Fruit fly (Drosophila melanogaster): ENCODE results near the gene RtGEF.

Gene RtGEF

dm6 chr2L:20340635-20341034 is 9.6 kb upstream of the RtGEF start:
- TF ChIP-seq CG17801 (GFP tag; optimal IDR thresholded peaks at IDR 0.05; ENCODE audit: partially characterized antibody): no peak

- no peak for TF ChIP-seq CG17801 (GFP tag; optimal IDR thresholded peaks at IDR 0.05; ENCODE audit: partially characterized antibody)
Measured at dm6 chr2L:20341211-20341998, 8.8 kb upstream of the RtGEF start.

- TF ChIP-seq CG17801 (GFP tag; optimal IDR thresholded peaks at IDR 0.05; ENCODE audit: partially characterized antibody): no peak
Measured at dm6 chr2L:20341999-20342325, 8.3 kb upstream of the RtGEF start.

dm6 chr2L:20351723-20352122 is 1.5 kb downstream of the RtGEF start:
- no peak for TF ChIP-seq CG17801 (GFP tag; optimal IDR thresholded peaks at IDR 0.05; ENCODE audit: partially characterized antibody)

- TF ChIP-seq CG17801 (GFP tag; optimal IDR thresholded peaks at IDR 0.05; ENCODE audit: partially characterized antibody): no peak
Measured at dm6 chr2L:20352200-20352599, 2.0 kb downstream of the RtGEF start.

- no peak for TF ChIP-seq CG17801 (GFP tag; optimal IDR thresholded peaks at IDR 0.05; ENCODE audit: partially characterized antibody)
Measured at dm6 chr2L:20352727-20353126, 2.5 kb downstream of the RtGEF start.

- no peak for TF ChIP-seq CG17801 (GFP tag; optimal IDR thresholded peaks at IDR 0.05; ENCODE audit: partially characterized antibody)
Measured at dm6 chr2L:20370151-20370550, 19.9 kb downstream of the RtGEF start.

dm6 chr2L:20371451-20371850 is 21.2 kb downstream of the RtGEF start:
- no peak for TF ChIP-seq CG17801 (GFP tag; optimal IDR thresholded peaks at IDR 0.05; ENCODE audit: partially characterized antibody)

- no peak for TF ChIP-seq CG17801 (GFP tag; optimal IDR thresholded peaks at IDR 0.05; ENCODE audit: partially characterized antibody)
Measured at dm6 chr2L:20374054-20374507, 23.8 kb downstream of the RtGEF start, which contains the start of gene Ugt37A1. TSS of gene Ugt37A1 (minus strand) at chr2L:20374104.

dm6 chr2L:20381329-20381728 is 31.1 kb downstream of the RtGEF start:
- TF ChIP-seq CG17801 (GFP tag; optimal IDR thresholded peaks at IDR 0.05; ENCODE audit: partially characterized antibody): no peak

- TF ChIP-seq CG17801 (GFP tag; optimal IDR thresholded peaks at IDR 0.05; ENCODE audit: partially characterized antibody): no peak
Measured at dm6 chr2L:20382141-20382815, 32.0 kb downstream of the RtGEF start, which contains the start of gene CG16798. TSS of gene CG16798 (minus strand) at chr2L:20382356.

- TF ChIP-seq CG17801 (GFP tag; optimal IDR thresholded peaks at IDR 0.05; ENCODE audit: partially characterized antibody): no peak
Measured at dm6 chr2L:20390004-20390403, 39.8 kb downstream of the RtGEF start.

- no peak for TF ChIP-seq CG17801 (GFP tag; optimal IDR thresholded peaks at IDR 0.05; ENCODE audit: partially characterized antibody)
Measured at dm6 chr2L:20397032-20397431, 46.8 kb downstream of the RtGEF start.

- no peak for TF ChIP-seq CG17801 (GFP tag; optimal IDR thresholded peaks at IDR 0.05; ENCODE audit: partially characterized antibody)
Measured at dm6 chr2L:20399239-20399638, 49.0 kb downstream of the RtGEF start.

- no peak for TF ChIP-seq CG17801 (GFP tag; optimal IDR thresholded peaks at IDR 0.05; ENCODE audit: partially characterized antibody)
Measured at dm6 chr2L:20400875-20401274, 50.6 kb downstream of the RtGEF start.

dm6 chr2L:20401408-20401807 is 51.2 kb downstream of the RtGEF start:
- TF ChIP-seq CG17801 (GFP tag; optimal IDR thresholded peaks at IDR 0.05; ENCODE audit: partially characterized antibody): no peak

All from ovary, adult (tissue).